Worm (Caenorhabditis elegans) whole organism, L4 larva: ENCODE results near the gene W01C8.5.

ENCODE experiments used
- F26F4.8 ChIP-seq: fragments of 200-800 bp; sonication (Bioruptor generic); conservative IDR thresholded peaks from 2 replicates; pipeline ENCODE4 v1.3.6; 2022; ENCODE audit warnings: missing genetic modification characterization, missing compliant biosample characterization
- T20F7.1 ChIP-seq: fragments of 200-800 bp; sonication (Bioruptor generic); optimal IDR thresholded peaks from 2 replicates; lab custom pipeline; 2018; ENCODE audit warnings: mild to moderate bottlenecking, missing genetic modification characterization, missing compliant biosample characterization
- T26A8.4 ChIP-seq: fragments of 200-800 bp; sonication (Bioruptor generic); IDR thresholded peaks from 2 replicates; pipeline ENCODE4 v1.3.6; 2022; ENCODE audit warnings: missing genetic modification characterization, missing compliant biosample characterization
- Y105C5A.15 ChIP-seq: fragments of 200-800 bp; sonication (Bioruptor generic); IDR thresholded peaks from 2 replicates; pipeline ENCODE4 v1.3.6; 2022; ENCODE audit warnings: missing genetic modification characterization, missing compliant biosample characterization
- ZK337.2 ChIP-seq: fragments of 200-800 bp; sonication (Bioruptor generic); IDR thresholded peaks from 2 replicates; pipeline ENCODE4 v1.3.6; 2022; ENCODE audit warnings: missing genetic modification reagents, missing genetic modification characterization, missing compliant biosample characterization
- aha-1 ChIP-seq: fragments of 150-350 bp; peaks from one replicate; lab custom pipeline; 2014; ENCODE audit warnings: missing biosample characterization, missing genetic modification characterization
- ama-1 ChIP-seq: fragments of 150-350 bp; optimal IDR thresholded peaks from 2 replicates; lab custom pipeline; 2014; ENCODE audit warnings: inconsistent platforms, mixed read lengths
- ceh-28 ChIP-seq: fragments of 150-350 bp; optimal IDR thresholded peaks from 2 replicates; lab custom pipeline; 2014; ENCODE audit warnings: missing biosample characterization, missing genetic modification reagents, missing genetic modification characterization
- ceh-62 ChIP-seq: sonication (generic microtip); optimal IDR thresholded peaks from 2 replicates; lab custom pipeline; 2017; ENCODE audit warnings: missing biosample characterization, missing genetic modification characterization
- ceh-82 ChIP-seq: sonication (generic microtip); optimal IDR thresholded peaks from 2 replicates; lab custom pipeline; 2017; ENCODE audit warnings: missing biosample characterization, missing genetic modification characterization
- ctbp-1 ChIP-seq: fragments of 200-800 bp; sonication (Bioruptor generic); IDR thresholded peaks from 2 replicates; pipeline ENCODE4 v1.3.6; 2022; ENCODE audit warnings: missing genetic modification reagents, missing genetic modification characterization, missing compliant biosample characterization
- daf-16 ChIP-seq, 3 experiments: sonication (generic microtip); optimal IDR thresholded peaks; 2 replicates each; lab custom pipeline; 2016 to 2017; ENCODE audit warnings: missing genetic modification characterization in 3 of 3, missing genetic modification reagents in 3 of 3, mild to moderate bottlenecking in 2 of 3, missing compliant biosample characterization in 2 of 3, missing biosample characterization in 1 of 3, moderate library complexity in 1 of 3
- daf-8 ChIP-seq: fragments of 200-800 bp; sonication (Bioruptor generic); IDR thresholded peaks from 2 replicates; pipeline ENCODE4 v1.3.6; 2022; ENCODE audit warnings: missing genetic modification characterization, missing compliant biosample characterization
- dmd-6 ChIP-seq: fragments of 200-800 bp; sonication (Bioruptor generic); IDR thresholded peaks from 2 replicates; pipeline ENCODE4 v1.3.6; 2022; ENCODE audit warnings: missing genetic modification reagents, missing genetic modification characterization, missing compliant biosample characterization
- dmd-8 ChIP-seq: fragments of 200-800 bp; sonication (Bioruptor generic); IDR thresholded peaks from 2 replicates; pipeline ENCODE4 v1.3.6; 2022; ENCODE audit warnings: missing genetic modification characterization, missing compliant biosample characterization
- dve-1 ChIP-seq: sonication (generic microtip); optimal IDR thresholded peaks from 2 replicates; lab custom pipeline; 2017; ENCODE audit warnings: antibody characterized with exemption, mild to moderate bottlenecking, missing genetic modification characterization, missing compliant biosample characterization; ENCODE audit not compliant: insufficient read depth
- egl-27 ChIP-seq: sonication (generic microtip); optimal IDR thresholded peaks from 3 replicates; lab custom pipeline; 2017; ENCODE audit warnings: missing biosample characterization, missing genetic modification reagents, missing genetic modification characterization
- hlh-11 ChIP-seq: fragments of 200-800 bp; sonication (Bioruptor generic); optimal IDR thresholded peaks from 2 replicates; lab custom pipeline; 2018; ENCODE audit warnings: mild to moderate bottlenecking, missing genetic modification characterization, missing compliant biosample characterization
- hlh-30 ChIP-seq: sonication (generic microtip); optimal IDR thresholded peaks from 2 replicates; lab custom pipeline; 2017; ENCODE audit warnings: antibody characterized with exemption, mild to moderate bottlenecking, missing genetic modification characterization, missing compliant biosample characterization; ENCODE audit not compliant: insufficient read depth
- hmg-1.1 ChIP-seq: fragments of 200-800 bp; sonication (Bioruptor generic); IDR thresholded peaks from 2 replicates; pipeline ENCODE4 v1.3.6; 2022; ENCODE audit warnings: missing genetic modification reagents, missing genetic modification characterization, missing compliant biosample characterization
- lin-1 ChIP-seq: fragments of 200-800 bp; sonication (Bioruptor generic); IDR thresholded peaks from 2 replicates; pipeline ENCODE4 v1.3.6; 2022; ENCODE audit warnings: missing genetic modification reagents, missing genetic modification characterization, missing compliant biosample characterization
- lin-38 ChIP-seq: fragments of 200-800 bp; sonication (Bioruptor generic); IDR thresholded peaks from 2 replicates; pipeline ENCODE4 v1.3.6; 2022; ENCODE audit warnings: missing genetic modification reagents, missing genetic modification characterization, missing compliant biosample characterization
- lsy-2 ChIP-seq, 2 experiments: fragments of 150-350 bp in 1 of 2; sonication (generic microtip) in 1 of 2; optimal IDR thresholded peaks; 2 replicates each; lab custom pipeline; 2014 to 2017; ENCODE audit warnings: missing biosample characterization in 2 of 2, missing genetic modification characterization in 2 of 2
- madf-5 ChIP-seq, 2 experiments: fragments of 200-800 bp; sonication (Bioruptor generic); IDR thresholded peaks; 2 replicates each; pipeline ENCODE4 v1.3.6; 2022; ENCODE audit warnings: missing compliant biosample characterization in 2 of 2, missing genetic modification characterization in 2 of 2
- mdl-1 ChIP-seq, 2 experiments: fragments of 150-350 bp in 1 of 2; sonication (generic microtip) in 1 of 2; optimal IDR thresholded peaks; 2 replicates each; lab custom pipeline; 2014 to 2017; ENCODE audit warnings: missing biosample characterization in 2 of 2, missing genetic modification characterization in 2 of 2
- mdt-29 ChIP-seq: fragments of 200-800 bp; sonication (Bioruptor generic); IDR thresholded peaks from 2 replicates; pipeline ENCODE4 v1.3.6; 2022; ENCODE audit warnings: missing genetic modification reagents, missing genetic modification characterization, missing compliant biosample characterization
- mep-1 ChIP-seq: fragments of 150-350 bp; sonication (generic microtip); optimal IDR thresholded peaks from 3 replicates; lab custom pipeline; 2014; ENCODE audit warnings: missing biosample characterization, missing genetic modification characterization
- mxl-2 ChIP-seq: fragments of 200-800 bp; sonication (Bioruptor generic); conservative IDR thresholded peaks from 2 replicates; pipeline ENCODE4 v1.3.6; 2022; ENCODE audit warnings: missing genetic modification reagents, missing genetic modification characterization, missing compliant biosample characterization
- mxl-3 ChIP-seq: fragments of 200-800 bp; sonication (Bioruptor generic); optimal IDR thresholded peaks from 2 replicates; lab custom pipeline; 2018; ENCODE audit warnings: mild to moderate bottlenecking, missing genetic modification characterization, missing compliant biosample characterization
- nhr-10 ChIP-seq: fragments of 150-350 bp; optimal IDR thresholded peaks from 2 replicates; lab custom pipeline; 2014; ENCODE audit warnings: missing biosample characterization, missing genetic modification characterization
- nhr-11 ChIP-seq: fragments of 150-350 bp; optimal IDR thresholded peaks from 2 replicates; lab custom pipeline; 2014; ENCODE audit warnings: missing biosample characterization, missing genetic modification characterization
- nhr-41 ChIP-seq: fragments of 200-800 bp; sonication (Bioruptor generic); IDR thresholded peaks from 2 replicates; pipeline ENCODE4 v1.3.6; 2022; ENCODE audit warnings: missing genetic modification reagents, missing genetic modification characterization, missing compliant biosample characterization
- nhr-42 ChIP-seq: fragments of 200-800 bp; sonication (Bioruptor generic); IDR thresholded peaks from 2 replicates; pipeline ENCODE4 v1.3.6; 2022; ENCODE audit warnings: missing genetic modification characterization, missing compliant biosample characterization
- nhr-48 ChIP-seq: sonication (generic microtip); optimal IDR thresholded peaks from 2 replicates; lab custom pipeline; 2016; ENCODE audit warnings: mild to moderate bottlenecking, missing genetic modification characterization, missing compliant biosample characterization
- nhr-76 ChIP-seq: fragments of 150-350 bp; optimal IDR thresholded peaks from 2 replicates; lab custom pipeline; 2014; ENCODE audit warnings: missing biosample characterization, missing genetic modification characterization
- pha-4 ChIP-seq, 2 experiments: fragments of 150-350 bp in 1 of 2; fragments of 200-800 bp in 1 of 2; sonication (Bioruptor generic) in 1 of 2; IDR thresholded peaks in 1 of 2; optimal IDR thresholded peaks in 1 of 2; 2 replicates each; pipeline versions ENCODE4 v1.3.6 to Lab custom; 2014 to 2022; ENCODE audit warnings: missing genetic modification characterization in 2 of 2, missing genetic modification reagents in 2 of 2, missing biosample characterization in 1 of 2, missing compliant biosample characterization in 1 of 2
- php-3 ChIP-seq: fragments of 200-800 bp; sonication (Bioruptor generic); IDR thresholded peaks from 2 replicates; pipeline ENCODE4 v1.3.6; 2022; ENCODE audit warnings: missing genetic modification reagents, missing genetic modification characterization, missing compliant biosample characterization
- pqm-1 ChIP-seq: sonication (generic microtip); optimal IDR thresholded peaks from 2 replicates; lab custom pipeline; 2017; ENCODE audit warnings: missing biosample characterization, missing genetic modification characterization
- set-16 ChIP-seq: fragments of 200-800 bp; sonication (Bioruptor generic); IDR thresholded peaks from 2 replicates; pipeline ENCODE4 v1.3.6; 2022; ENCODE audit warnings: missing genetic modification reagents, missing genetic modification characterization, missing compliant biosample characterization
- tra-1 ChIP-seq: fragments of 200-800 bp; sonication (Bioruptor generic); IDR thresholded peaks from 2 replicates; pipeline ENCODE4 v1.3.6; 2022; ENCODE audit warnings: missing genetic modification reagents, missing genetic modification characterization, missing compliant biosample characterization
- unc-62 ChIP-seq, 3 experiments: fragments of 150-350 bp in 1 of 3; sonication (generic microtip); optimal IDR thresholded peaks in 2 of 3; peaks in 1 of 3; 1 replicate in 1 of 3; 2 replicates in 2 of 3; lab custom pipeline; 2014 to 2017; ENCODE audit warnings: missing biosample characterization in 3 of 3, missing genetic modification characterization in 3 of 3, missing genetic modification reagents in 3 of 3, missing genotype in 1 of 3
- zfp-3 ChIP-seq: fragments of 200-800 bp; sonication (Bioruptor generic); conservative IDR thresholded peaks from 2 replicates; pipeline ENCODE4 v1.3.6; 2022; ENCODE audit warnings: missing genetic modification reagents, missing genetic modification characterization, missing compliant biosample characterization

W01C8.5 gene

DNA sequence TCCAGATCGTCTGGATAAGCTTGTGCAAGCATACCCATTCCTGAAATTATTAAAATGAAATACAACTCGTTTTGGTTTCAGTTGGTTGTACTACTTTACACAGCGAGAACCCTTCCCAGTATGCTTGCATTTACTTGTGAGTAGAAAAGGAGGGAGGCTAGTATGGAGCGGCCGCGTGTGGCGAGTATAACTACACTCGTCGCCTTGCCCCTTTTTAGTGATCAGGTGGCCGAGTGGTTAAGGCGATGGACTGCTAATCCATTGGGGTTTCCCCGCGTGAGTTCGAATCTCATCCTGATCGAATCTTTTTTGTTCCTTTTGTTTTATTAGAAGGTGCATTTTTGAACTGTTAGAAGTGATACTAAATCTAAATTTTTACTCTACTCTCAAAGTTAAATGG lies 10.7 kb upstream of the W01C8.5 start (continued):
- TF ChIP-seq php-3 (GFP tag; lab: Robert Waterston, UW) = peak; percentile 72
- peak; percentile 82 for TF ChIP-seq Y105C5A.15 (GFP tag; lab: Robert Waterston, UW)
- TF ChIP-seq madf-5 (GFP tag; IDR thresholded peaks at IDR 0.05; lab: Robert Waterston, UW) = peak; percentile 77 to 85; a peak in 2 of 4 replicates
- TF ChIP-seq pha-4 (GFP tag; IDR thresholded peaks at IDR 0.05; lab: Robert Waterston, UW) = no peak; the same call in none of the 2 replicates
- TF ChIP-seq pha-4 (tag; optimal IDR thresholded peaks at IDR 0.05; lab: Kevin White, UChicago) = no peak
- no peak for TF ChIP-seq ama-1 (lab: Kevin White, UChicago)
- no peak for TF ChIP-seq egl-27 (tag; lab: Kevin White, UChicago)
- TF ChIP-seq ZK337.2 (GFP tag; lab: Robert Waterston, UW) = peak; percentile 48; the same call in 1 of the 2 replicates
- peak; percentile 97 for TF ChIP-seq dmd-8
- TF ChIP-seq lin-38 (GFP tag; lab: Robert Waterston, UW) = peak; percentile 81
- TF ChIP-seq daf-8 (GFP tag; lab: Robert Waterston, UW) = 0 out of 2 replicates have a peak, but pooled peaks have one; percentile 88
- TF ChIP-seq lin-1 = peak; percentile 93

DNA sequence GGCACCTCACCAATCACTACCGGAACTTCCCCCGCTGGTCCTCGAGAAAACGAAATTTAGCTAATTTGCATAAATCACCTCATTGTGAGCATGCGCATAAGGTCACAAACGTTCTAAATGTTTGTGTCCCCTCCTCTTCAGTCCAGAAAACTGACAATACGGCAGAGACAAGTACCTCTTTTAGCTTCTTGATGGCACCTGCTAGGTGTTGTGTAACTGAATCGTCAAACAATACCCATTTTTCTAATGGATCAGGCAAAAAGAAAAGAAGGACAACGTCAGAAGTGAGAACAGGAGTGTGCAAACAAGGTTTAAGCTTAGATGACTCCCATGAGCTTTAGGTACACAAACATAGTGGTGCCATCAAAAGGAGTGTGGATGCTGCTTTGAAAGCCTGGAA lies 2.4 kb upstream of the W01C8.5 start:
- TF ChIP-seq nhr-41 (GFP tag; lab: Robert Waterston, UW) (no peak), pha-4 (GFP tag; IDR thresholded peaks at IDR 0.05; lab: Robert Waterston, UW) (no peak), pha-4 (tag; optimal IDR thresholded peaks at IDR 0.05; lab: Kevin White, UChicago) (no peak), unc-62 (GFP tag; optimal IDR thresholded peaks at IDR 0.05 in 1 of 2; lab: Kevin White, UChicago) (peak in 1 of 2 experiments; percentile 51), unc-62 (tag; optimal IDR thresholded peaks at IDR 0.05; lab: Kevin White, UChicago) (no peak), aha-1 (tag; lab: Kevin White, UChicago) (peak; percentile 74), hmg-1.1 (GFP tag; lab: Robert Waterston, UW) (no peak), lin-38 (GFP tag; lab: Robert Waterston, UW) (no peak), ceh-82 (no peak), mxl-3 (no peak), dve-1 (tag; lab: Kevin White, UChicago) (no peak), ctbp-1 (no peak), ceh-28 (tag; lab: Kevin White, UChicago) (no peak)

DNA sequence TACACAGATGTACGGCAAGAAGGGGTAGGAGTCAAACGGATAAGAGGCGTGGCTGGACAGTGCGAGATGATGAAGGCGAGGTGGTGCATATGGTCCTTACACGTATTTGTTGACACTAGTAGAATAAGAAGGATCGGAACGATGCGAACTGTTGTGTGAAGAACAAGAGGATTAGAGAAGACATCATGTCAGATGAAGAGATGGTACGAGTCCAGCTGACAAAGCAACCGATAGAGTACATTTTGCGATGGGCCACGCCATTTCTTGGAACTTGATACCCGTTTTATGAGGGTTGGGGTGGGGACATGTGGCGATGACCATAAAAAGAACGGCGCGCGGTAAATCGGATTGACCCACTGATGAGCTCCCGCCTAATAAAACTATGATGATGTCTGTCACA lies 1.3 kb upstream of the W01C8.5 start:
- TF ChIP-seq unc-62 (GFP tag; optimal IDR thresholded peaks at IDR 0.05 in 1 of 2; lab: Kevin White, UChicago) = peak in 1 of 2 experiments; percentile 59
- no peak for TF ChIP-seq unc-62 (tag; optimal IDR thresholded peaks at IDR 0.05; lab: Kevin White, UChicago)
- no peak for TF ChIP-seq dmd-6 (GFP tag; lab: Robert Waterston, UW)

DNA sequence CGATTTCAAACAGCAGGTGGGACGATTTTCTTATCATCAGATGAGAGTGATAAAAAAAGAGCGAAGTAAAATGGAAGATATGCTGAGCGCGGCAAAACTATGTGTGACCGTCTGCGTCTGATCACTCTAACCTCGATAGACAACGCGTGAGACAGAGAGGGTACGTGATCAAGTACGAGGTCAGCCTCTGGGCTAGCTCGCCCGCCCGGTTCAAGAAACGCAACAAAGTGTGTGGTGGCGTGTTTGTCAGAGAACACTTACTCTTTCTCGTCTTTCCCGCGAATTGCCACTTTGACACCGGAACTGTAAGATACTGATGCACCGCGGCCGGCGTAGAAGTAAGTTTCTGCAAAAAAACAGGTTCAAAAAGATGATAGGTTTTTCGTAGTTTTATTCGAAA lies 911 bp downstream of the W01C8.5 start:
- TF ChIP-seq nhr-10 (tag; lab: Kevin White, UChicago) = peak; percentile 53
- peak; percentile 38; the same call in 1 of the 2 replicates for TF ChIP-seq hmg-1.1 (GFP tag; lab: Robert Waterston, UW)
- no peak for TF ChIP-seq F26F4.8 (GFP tag; lab: Robert Waterston, UW)
- peak in 1 of 2 experiments; percentile 75 for TF ChIP-seq mdl-1 (tag; optimal IDR thresholded peaks at IDR 0.05; lab: Kevin White, UChicago)
- TF ChIP-seq hlh-30 (tag; lab: Kevin White, UChicago) = peak; percentile 89
- peak; percentile 24 for TF ChIP-seq nhr-11
- no peak for TF ChIP-seq zfp-3 (GFP tag; lab: Robert Waterston, UW)
- peak in 1 of 2 experiments; percentile 2 for TF ChIP-seq daf-16 (GFP tag; optimal IDR thresholded peaks at IDR 0.05; lab: Kevin White, UChicago)
- TF ChIP-seq daf-16 (tag; optimal IDR thresholded peaks at IDR 0.05; lab: Kevin White, UChicago) = peak; percentile 77
- peak; percentile 21 for TF ChIP-seq T20F7.1 (GFP tag; lab: Kevin White, UChicago)
- TF ChIP-seq lin-1 = peak; percentile 35; the same call in 1 of the 2 replicates
- TF ChIP-seq nhr-41 (GFP tag; lab: Robert Waterston, UW) = 0 out of 2 replicates have a peak, but pooled peaks have one; percentile 48
- TF ChIP-seq hlh-11 = peak; percentile 94
- no peak for TF ChIP-seq mxl-2 (GFP tag; lab: Robert Waterston, UW)
- TF ChIP-seq nhr-76 (tag; lab: Kevin White, UChicago) = no peak
- peak; percentile 72 for TF ChIP-seq mdt-29
- TF ChIP-seq lsy-2 (tag; optimal IDR thresholded peaks at IDR 0.05; lab: Kevin White, UChicago) = peak; percentile 15 to 35
- peak; percentile 65 for TF ChIP-seq pqm-1 (tag; lab: Kevin White, UChicago)
- TF ChIP-seq mep-1 (tag; lab: Kevin White, UChicago) = peak; percentile 58
- TF ChIP-seq tra-1 (GFP tag; lab: Robert Waterston, UW) = 0 out of 2 replicates have a peak, but pooled peaks have one; percentile 26
- TF ChIP-seq set-16 = peak; percentile 35; the same call in 1 of the 2 replicates
- TF ChIP-seq dmd-6 (GFP tag; lab: Robert Waterston, UW) = peak; percentile 90
- no peak for TF ChIP-seq ceh-62 (tag; lab: Kevin White, UChicago)
- 0 out of 2 replicates have a peak, but pooled peaks have one; percentile 53 for TF ChIP-seq nhr-42 (GFP tag; lab: Robert Waterston, UW)
- peak; percentile 16 for TF ChIP-seq nhr-48 (tag; lab: Kevin White, UChicago)
- no peak for TF ChIP-seq madf-5 (GFP tag; IDR thresholded peaks at IDR 0.05; lab: Robert Waterston, UW)
- TF ChIP-seq T26A8.4 (GFP tag; lab: Robert Waterston, UW) = 0 out of 2 replicates have a peak, but pooled peaks have one; percentile 18
- TF ChIP-seq aha-1 (tag; lab: Kevin White, UChicago) = peak; percentile 78
